Fruit fly (Drosophila melanogaster) Kc167 (cell line): Measurements from ENCODE around the gene Dic4.

Source experiments
- Myc ChIP-seq: fragments of >200 bp; optimal IDR thresholded peaks from 2 replicates; lab custom pipeline; 2017; ENCODE audit warnings: missing external identifiers
- Sin3A ChIP-seq: fragments of >200 bp; optimal IDR thresholded peaks from 2 replicates; lab custom pipeline; 2018; ENCODE audit warnings: missing external identifiers
- h ChIP-seq: fragments of >200 bp; optimal IDR thresholded peaks from 3 replicates; lab custom pipeline; 2018; ENCODE audit warnings: missing external identifiers
- insv ChIP-seq: fragments of >200 bp; optimal IDR thresholded peaks from 3 replicates; lab custom pipeline; 2018; ENCODE audit warnings: missing external identifiers
- psq ChIP-seq: fragments of >200 bp; optimal IDR thresholded peaks from 2 replicates; lab custom pipeline; 2017; ENCODE audit warnings: missing external identifiers
- ttk ChIP-seq: sonication (Bioruptor generic); optimal IDR thresholded peaks from 2 replicates; lab custom pipeline; 2017; ENCODE audit warnings: missing external identifiers

DNA sequence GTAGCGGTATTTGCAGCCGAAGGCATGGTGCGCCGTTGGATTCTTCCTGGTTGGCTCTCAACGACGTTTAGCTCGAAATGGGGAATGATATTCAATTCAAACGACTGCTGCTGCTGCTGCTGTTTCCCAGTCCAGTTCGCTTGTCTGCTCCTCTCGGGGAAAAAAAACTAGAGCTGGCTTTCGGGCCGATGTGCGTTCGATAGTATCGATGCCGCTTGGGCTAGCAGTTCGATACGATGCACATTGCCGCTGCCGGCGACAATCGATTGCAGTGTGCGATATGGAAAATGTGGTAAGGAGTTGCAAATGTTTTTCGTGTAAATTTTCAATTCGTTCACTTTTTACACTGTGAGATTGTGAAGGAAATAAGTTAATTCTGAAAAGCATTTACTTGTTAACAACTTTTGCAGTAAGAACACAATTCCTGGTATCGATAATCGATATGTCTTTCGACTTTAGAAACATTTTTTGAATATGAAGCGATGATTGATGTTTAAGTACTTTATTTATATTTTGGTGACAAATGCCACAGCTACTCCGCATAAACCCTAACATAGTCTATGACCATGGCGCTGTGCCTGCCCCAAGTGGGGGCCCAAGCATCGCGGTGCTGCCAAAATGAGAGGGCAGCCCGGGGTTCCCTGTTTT, 25.1 kb downstream of the Dic4 start, which contains the start of gene Capr:
- TF ChIP-seq Sin3A (lab: Kevin White, UChicago) (peak; percentile 83), ttk (lab: Kevin White, UChicago) (no peak), Myc (no peak), h (lab: Kevin White, UChicago) (no peak), insv (lab: Kevin White, UChicago) (no peak), psq (lab: Kevin White, UChicago) (no peak)
